Worm (Caenorhabditis elegans): ENCODE results near the gene C18G1.1.
A peak's percentile ranks its signal among the peaks of the same experiment; 100 is the strongest.

DNA sequence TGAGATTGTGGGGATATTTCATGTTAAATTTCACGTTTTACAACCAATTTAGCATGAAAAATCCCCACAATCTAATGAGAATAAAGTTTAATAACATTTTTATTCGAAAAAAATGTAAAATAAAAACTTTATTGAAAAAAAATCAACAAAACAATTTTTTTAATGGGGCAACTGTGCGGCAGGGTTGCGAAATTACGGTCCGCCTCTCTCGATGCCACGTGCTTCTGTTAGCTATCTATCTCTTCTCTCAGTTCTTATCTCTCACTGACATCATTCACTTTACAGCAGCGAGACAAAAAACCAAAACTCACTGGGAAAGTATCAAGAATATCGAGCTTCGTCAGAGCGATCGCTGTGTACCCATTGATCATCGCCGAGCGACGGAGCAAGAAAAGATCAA lies 42.8 kb downstream of the C18G1.1 start:
- TF ChIP-seq skn-1 (tag; optimal IDR thresholded peaks at IDR 0.05) (peak; percentile 39), mep-1 (tag; optimal IDR thresholded peaks at IDR 0.05) (no peak), nhr-237 (tag; optimal IDR thresholded peaks at IDR 0.05) (no peak), unc-62 (GFP tag; optimal IDR thresholded peaks at IDR 0.05) (no peak), ama-1 (optimal IDR thresholded peaks at IDR 0.05) (no peak), lin-15B (tag; optimal IDR thresholded peaks at IDR 0.05) (no peak), nhr-76 (tag; optimal IDR thresholded peaks at IDR 0.05) (no peak), fkh-10 (GFP tag; optimal IDR thresholded peaks at IDR 0.05) (no peak), fos-1 (tag; optimal IDR thresholded peaks at IDR 0.05) (no peak)
